Fruit fly (Drosophila melanogaster): ENCODE measurements around the gene CG7606.

Gene CG7606

DNA sequence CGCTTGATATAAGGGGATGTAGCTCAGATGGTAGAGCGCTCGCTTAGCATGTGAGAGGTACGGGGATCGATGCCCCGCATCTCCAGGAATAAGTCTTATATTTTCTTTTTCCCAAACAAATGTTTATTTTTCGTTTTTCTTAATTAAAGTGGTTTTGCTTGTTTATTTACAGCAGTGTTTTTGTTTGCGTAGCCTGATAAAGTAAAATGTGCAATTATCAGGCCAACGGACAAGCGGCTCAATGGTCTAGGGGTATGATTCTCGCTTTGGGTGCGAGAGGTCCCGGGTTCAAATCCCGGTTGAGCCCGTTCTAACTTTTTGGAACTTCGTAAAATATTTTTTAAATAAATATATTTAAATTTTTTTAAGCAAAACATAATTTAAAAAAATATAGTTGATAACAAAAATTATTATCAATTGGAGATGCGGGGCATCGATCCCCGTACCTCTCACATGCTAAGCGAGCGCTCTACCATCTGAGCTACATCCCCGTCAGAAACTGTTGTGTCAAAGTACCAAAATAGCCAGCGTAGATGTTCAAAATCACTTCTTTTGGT lies 23.5 kb downstream of the CG7606 start (continued):
- TF ChIP-seq CG16813 (GFP tag; IDR thresholded peaks at IDR 0.05; ENCODE audit: partially characterized antibody) (peak; percentile 94), pum (GFP tag; optimal IDR thresholded peaks at IDR 0.05) (no peak), CG10462 (GFP tag; optimal IDR thresholded peaks at IDR 0.05) (no peak), CG1647 (GFP tag; optimal IDR thresholded peaks at IDR 0.05) (no peak), CG4617 (GFP tag; optimal IDR thresholded peaks at IDR 0.05; ENCODE audit: borderline replicate concordance) (no peak), CG15073 (GFP tag; optimal IDR thresholded peaks at IDR 0.05) (no peak), CG3726 (GFP tag; IDR thresholded peaks at IDR 0.05) (no peak), nau (GFP tag; optimal IDR thresholded peaks at IDR 0.05) (peak; percentile 30), esg (GFP tag; conservative IDR thresholded peaks at IDR 0.05) (no peak), CG7963 (GFP tag; IDR thresholded peaks at IDR 0.05; ENCODE audit: partially characterized antibody) (peak; percentile 85), CG12071 (GFP tag; optimal IDR thresholded peaks at IDR 0.05) (peak; percentile 36), da (GFP tag; optimal IDR thresholded peaks at IDR 0.05) (no peak), tll (GFP tag; optimal IDR thresholded peaks at IDR 0.05) (no peak), CG11456 (GFP tag; IDR thresholded peaks at IDR 0.05) (no peak), kni (GFP tag; optimal IDR thresholded peaks at IDR 0.05) (no peak), nom (GFP tag; optimal IDR thresholded peaks at IDR 0.05) (peak; percentile 96), Dp (GFP tag; optimal IDR thresholded peaks at IDR 0.05) (no peak), Med (GFP tag) (peak; percentile 73), CG10979 (tag; optimal IDR thresholded peaks at IDR 0.05) (peak; percentile 31), onecut (GFP tag; IDR thresholded peaks at IDR 0.05) (no peak), BtbVII (GFP tag; optimal IDR thresholded peaks at IDR 0.05) (no peak), CG33557 (GFP tag; optimal IDR thresholded peaks at IDR 0.05) (peak; percentile 24), CG10267 (tag; optimal IDR thresholded peaks at IDR 0.05) (peak; percentile 39), CG13624 (GFP tag; optimal IDR thresholded peaks at IDR 0.05) (no peak), BEAF-32 (GFP tag; optimal IDR thresholded peaks at IDR 0.05) (no peak), chinmo (GFP tag; IDR thresholded peaks at IDR 0.05; ENCODE audit: partially characterized antibody) (peak; percentile 56; the same call in 1 of the 4 replicates), pros (GFP tag; optimal IDR thresholded peaks at IDR 0.05) (no peak), ato (GFP tag; IDR thresholded peaks at IDR 0.05; ENCODE audit: partially characterized antibody) (peak; percentile 90), ATbp (GFP tag; optimal IDR thresholded peaks at IDR 0.05) (no peak), her (GFP tag; optimal IDR thresholded peaks at IDR 0.05) (no peak), ci (GFP tag; IDR thresholded peaks at IDR 0.05) (no peak), CG6765 (GFP tag; optimal IDR thresholded peaks at IDR 0.05) (no peak), Ravus (GFP tag; IDR thresholded peaks at IDR 0.05) (no peak), unpg (GFP tag; optimal IDR thresholded peaks at IDR 0.05) (peak; percentile 4), dmrt99B (tag; optimal IDR thresholded peaks at IDR 0.05) (peak; percentile 48), jumu (GFP tag; optimal IDR thresholded peaks at IDR 0.05) (no peak), CG12659 (GFP tag; optimal IDR thresholded peaks at IDR 0.05) (no peak), tna (GFP tag; IDR thresholded peaks at IDR 0.05; ENCODE audit: partially characterized antibody) (peak; percentile 87), CG14860 (GFP tag; IDR thresholded peaks at IDR 0.05; ENCODE audit: partially characterized antibody) (peak; percentile 89), Bdp1 (GFP tag; optimal IDR thresholded peaks at IDR 0.05) (peak; percentile 99), PHDP (tag; optimal IDR thresholded peaks at IDR 0.05) (peak; percentile 19), wor (GFP tag; IDR thresholded peaks at IDR 0.05) (no peak), Kr (GFP tag; optimal IDR thresholded peaks at IDR 0.05) (no peak), odd (GFP tag; optimal IDR thresholded peaks at IDR 0.05) (no peak), vnd (GFP tag; IDR thresholded peaks at IDR 0.05; ENCODE audit: partially characterized antibody) (peak; percentile 82), CG10543 (GFP tag; optimal IDR thresholded peaks at IDR 0.05) (no peak), Hey (tag; optimal IDR thresholded peaks at IDR 0.05) (no peak), CG1233 (GFP tag; optimal IDR thresholded peaks at IDR 0.05) (no peak)
